Worm (Caenorhabditis elegans): ENCODE data around the gene rpl-2.

The rpl-2 gene

ce11 chrV:20485285-20485684, 5.8 kb downstream of the rpl-2 start, which contains the start of gene dhcr-7:
Gene dhcr-7, minus strand, starts transcription at chrV:20485385.
- TF ChIP-seq ets-5 (GFP tag; IDR thresholded peaks at IDR 0.05) (no peak), unc-30 (tag; optimal IDR thresholded peaks at IDR 0.05) (no peak), lin-14 (GFP tag; optimal IDR thresholded peaks at IDR 0.05) (no peak), nhr-237 (tag; optimal IDR thresholded peaks at IDR 0.05) (no peak), elt-3 (tag; optimal IDR thresholded peaks at IDR 0.05) (no peak), nhr-28 (tag; optimal IDR thresholded peaks at IDR 0.05) (no peak), unc-86 (tag; optimal IDR thresholded peaks at IDR 0.05) (no peak), hlh-17 (GFP tag; optimal IDR thresholded peaks at IDR 0.05; ENCODE audit: borderline replicate concordance) (no peak)

ce11 chrV:20486549-20486948, 7.1 kb downstream of the rpl-2 start:
- no peak for TF ChIP-seq skn-1 (tag; optimal IDR thresholded peaks at IDR 0.05)
- TF ChIP-seq unc-98 (GFP tag; IDR thresholded peaks at IDR 0.05) = peak; percentile 16; the same call in 1 of the 2 replicates
- TF ChIP-seq snu-23 (GFP tag; optimal IDR thresholded peaks at IDR 0.05) = peak; percentile 46
- peak; percentile 58 for TF ChIP-seq nhr-71 (tag; optimal IDR thresholded peaks at IDR 0.05)
- peak; percentile 3 for TF ChIP-seq nhr-20 (tag; optimal IDR thresholded peaks at IDR 0.05)
- peak in 1 of 2 experiments; percentile 14 for TF ChIP-seq efl-1 (optimal IDR thresholded peaks at IDR 0.05)
- peak in 1 of 2 experiments; percentile 27 for TF ChIP-seq efl-1 (GFP tag; optimal IDR thresholded peaks at IDR 0.05 in 1 of 2)
- TF ChIP-seq mep-1 (tag; optimal IDR thresholded peaks at IDR 0.05) = peak; percentile 41
- no peak for TF ChIP-seq zip-4 (GFP tag; optimal IDR thresholded peaks at IDR 0.05)
- TF ChIP-seq rnt-1 (tag; optimal IDR thresholded peaks at IDR 0.05) = peak; percentile 73
- no peak for TF ChIP-seq nhr-90 (tag; optimal IDR thresholded peaks at IDR 0.05; ENCODE audit: poor library complexity)
- no peak for TF ChIP-seq ceh-90 (tag; optimal IDR thresholded peaks at IDR 0.05)
- no peak for TF ChIP-seq nhr-77 (tag; optimal IDR thresholded peaks at IDR 0.05)
- peak; percentile 5 for TF ChIP-seq nhr-47 (tag; optimal IDR thresholded peaks at IDR 0.05)
- peak in 1 of 2 experiments; percentile 21 for TF ChIP-seq mdl-1 (tag; optimal IDR thresholded peaks at IDR 0.05)
- TF ChIP-seq lin-14 (GFP tag; optimal IDR thresholded peaks at IDR 0.05) = peak; percentile 67
- TF ChIP-seq irx-1 (tag; optimal IDR thresholded peaks at IDR 0.05) = no peak
- no peak for TF ChIP-seq isw-1 (GFP tag; IDR thresholded peaks at IDR 0.05)
- TF ChIP-seq elt-3 (tag; optimal IDR thresholded peaks at IDR 0.05) = no peak
- peak in 1 of 2 experiments; percentile 36 for TF ChIP-seq lsy-2 (tag; optimal IDR thresholded peaks at IDR 0.05)
- TF ChIP-seq dsc-1 (tag; optimal IDR thresholded peaks at IDR 0.05) = peak; percentile 85
- no peak for TF ChIP-seq aha-1 (tag; optimal IDR thresholded peaks at IDR 0.05)
- TF ChIP-seq swsn-7 (tag; optimal IDR thresholded peaks at IDR 0.05) = peak; percentile 17

DNA sequence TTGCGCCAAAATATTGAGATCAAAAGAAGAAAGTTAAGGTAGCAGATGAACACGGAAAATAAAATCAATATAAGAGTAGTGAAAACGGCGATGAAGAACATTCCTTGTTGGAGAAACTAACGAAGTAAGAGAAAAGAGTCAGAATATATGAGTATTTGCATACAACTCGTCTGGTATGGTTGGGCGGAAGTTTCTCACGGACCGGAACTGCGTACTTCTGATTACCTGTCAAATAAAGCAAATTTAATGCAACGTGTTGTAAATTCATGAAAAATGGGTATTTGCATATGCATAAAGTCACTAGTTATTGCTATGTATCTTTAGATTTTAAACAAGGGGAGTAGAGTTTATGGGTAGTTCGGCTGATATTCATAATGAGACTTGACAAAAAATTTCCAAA, 9.6 kb downstream of the rpl-2 start, which contains the start of gene srbc-78:
srbc-78 (minus strand) TSS at position 101 of the 400 bp plus-strand sequence.
- TF ChIP-seq elt-3 (tag; optimal IDR thresholded peaks at IDR 0.05) (no peak), ceh-8 (GFP tag; optimal IDR thresholded peaks at IDR 0.05) (no peak), C04F5.9 (tag; optimal IDR thresholded peaks at IDR 0.05) (no peak), sox-4 (tag; optimal IDR thresholded peaks at IDR 0.05) (no peak), elt-2 (tag; optimal IDR thresholded peaks at IDR 0.05) (no peak), ets-5 (GFP tag; IDR thresholded peaks at IDR 0.05) (no peak), lin-14 (GFP tag; optimal IDR thresholded peaks at IDR 0.05) (no peak), zip-4 (GFP tag; optimal IDR thresholded peaks at IDR 0.05) (no peak), Y116A8C.19 (tag; optimal IDR thresholded peaks at IDR 0.05; ENCODE audit: borderline replicate concordance) (no peak), unc-62 (GFP tag; optimal IDR thresholded peaks at IDR 0.05) (no peak), lir-3 (tag; optimal IDR thresholded peaks at IDR 0.05; ENCODE audit: poor library complexity) (no peak), nhr-85 (tag) (no peak), blmp-1 (tag; optimal IDR thresholded peaks at IDR 0.05) (no peak), hlh-17 (GFP tag; optimal IDR thresholded peaks at IDR 0.05; ENCODE audit: borderline replicate concordance) (no peak), ztf-11 (tag; optimal IDR thresholded peaks at IDR 0.05) (no peak), C16A3.4 (tag; optimal IDR thresholded peaks at IDR 0.05) (no peak), snpc-4 (tag; optimal IDR thresholded peaks at IDR 0.05) (no peak), ama-1 (optimal IDR thresholded peaks at IDR 0.05) (no peak)
